Worm (Caenorhabditis elegans): ENCODE measurements around the gene rpb-4.

DNA sequence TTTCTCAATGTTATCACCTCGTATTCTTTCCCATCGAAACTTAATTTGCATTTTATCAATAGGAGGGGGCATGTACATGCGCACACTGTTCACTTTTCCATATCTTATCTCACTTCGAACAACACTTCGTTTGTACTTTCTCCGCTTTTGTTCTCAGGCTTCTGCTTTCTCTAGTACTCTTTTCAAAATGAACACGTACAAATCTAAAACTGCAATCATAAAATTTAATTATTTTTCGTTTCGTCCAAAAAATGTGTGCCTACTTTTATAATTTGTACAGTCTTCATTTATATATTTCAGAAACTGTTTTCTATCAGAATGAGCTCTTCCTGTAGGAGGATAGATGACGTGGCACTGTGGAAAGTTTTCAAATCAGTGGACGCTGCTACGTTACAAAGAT is 24.4 kb downstream of the rpb-4 start, which contains the start of gene C07D10.1:
- TF ChIP-seq ceh-34 (tag; optimal IDR thresholded peaks at IDR 0.05) (no peak), ama-1 (optimal IDR thresholded peaks at IDR 0.05) (no peak), ceh-22 (tag; optimal IDR thresholded peaks at IDR 0.05) (no peak), fkh-10 (GFP tag; optimal IDR thresholded peaks at IDR 0.05) (no peak)
